Fruit fly (Drosophila melanogaster): ENCODE measurements around the gene CG44325.
"Not testable (repeated sequence)": the region's sequence is repeated elsewhere in the genome, so short reads cannot be mapped to it uniquely, and the experiment has no call there.

CG44325 gene

DNA sequence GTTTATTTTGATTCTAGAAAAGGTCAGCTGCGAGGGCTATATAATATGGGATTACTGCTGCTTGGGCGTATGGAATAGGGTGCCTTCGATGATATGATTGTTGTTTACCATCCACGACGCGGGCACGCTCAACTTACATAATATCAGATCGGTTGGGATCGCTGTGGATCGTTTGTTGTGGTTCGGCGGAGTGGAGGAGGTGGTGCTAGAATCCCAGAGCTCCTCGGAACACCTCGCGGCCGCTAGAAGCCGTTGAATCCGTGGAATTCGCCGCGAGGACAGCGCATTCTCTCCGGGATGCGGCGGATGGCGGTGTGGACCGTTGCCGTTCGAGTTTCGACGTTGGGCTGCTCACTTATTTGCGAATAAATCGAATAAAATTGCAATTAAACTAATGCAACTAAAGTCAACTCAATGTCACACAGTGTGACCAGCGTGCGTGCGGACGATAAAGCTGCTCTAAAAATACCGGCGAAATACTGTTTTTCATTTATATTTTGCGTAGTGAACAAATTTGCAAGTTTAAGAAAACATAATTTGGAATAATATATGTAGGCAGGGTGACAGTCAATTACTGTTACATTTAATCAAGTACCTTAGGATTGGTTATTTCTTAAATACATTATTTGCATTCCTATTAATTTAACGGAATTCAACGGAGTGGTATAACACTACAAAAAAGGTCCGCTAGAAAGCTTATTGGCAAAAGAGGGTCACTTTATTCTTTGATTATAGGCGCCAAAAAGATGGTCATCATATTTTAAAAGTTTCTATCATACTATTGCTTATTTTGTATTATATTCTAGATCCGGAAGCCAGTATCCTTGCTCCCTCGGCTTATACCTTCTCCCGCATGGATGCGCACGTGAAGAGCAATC lies 25.2 kb upstream of the CG44325 start, which contains the start of gene CG7766:
Gene CG7766 (minus strand): TSS at position 432 of the 878 bp plus-strand sequence.
- no peak for TF ChIP-seq noc (tag; optimal IDR thresholded peaks at IDR 0.05)

DNA sequence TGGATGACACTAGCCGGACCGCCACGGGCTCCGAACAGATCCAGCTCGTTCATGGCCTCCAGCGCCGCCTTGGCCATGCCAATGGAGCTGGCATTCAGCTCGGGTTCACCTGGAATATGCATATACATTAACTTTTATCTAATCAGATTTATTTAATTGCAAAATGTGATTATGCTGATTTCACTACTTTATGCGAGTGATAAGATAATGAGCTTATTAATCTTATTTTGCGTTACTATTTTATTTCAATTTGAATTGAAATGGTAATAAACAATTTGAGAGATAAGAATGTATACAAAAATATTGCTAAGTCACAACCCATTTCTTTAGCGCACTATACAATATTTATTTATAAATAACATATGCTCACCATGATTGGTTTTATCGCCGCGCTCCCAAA lies 23.8 kb upstream of the CG44325 start:
- no peak for TF ChIP-seq noc (tag; optimal IDR thresholded peaks at IDR 0.05)

DNA sequence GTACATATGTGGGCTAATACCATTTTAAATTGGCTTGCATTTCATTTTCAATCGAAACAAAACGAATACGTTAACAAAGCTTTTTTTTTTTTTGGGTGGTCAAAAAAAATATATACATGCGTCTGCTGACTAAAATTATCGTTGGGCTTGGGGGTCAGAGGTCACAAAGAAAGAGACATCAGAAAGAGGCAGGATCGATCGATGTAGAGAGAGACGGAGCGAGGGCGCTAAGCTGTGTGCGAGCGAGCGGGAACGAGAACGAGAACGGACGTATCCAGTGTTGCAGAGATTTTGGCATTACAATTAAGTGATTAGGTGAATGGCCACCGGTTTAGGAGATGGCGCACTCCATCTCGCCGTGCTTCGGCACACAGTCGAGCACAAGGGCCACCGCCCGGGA lies 15.6 kb upstream of the CG44325 start:
- no peak for TF ChIP-seq noc (tag; optimal IDR thresholded peaks at IDR 0.05)

DNA sequence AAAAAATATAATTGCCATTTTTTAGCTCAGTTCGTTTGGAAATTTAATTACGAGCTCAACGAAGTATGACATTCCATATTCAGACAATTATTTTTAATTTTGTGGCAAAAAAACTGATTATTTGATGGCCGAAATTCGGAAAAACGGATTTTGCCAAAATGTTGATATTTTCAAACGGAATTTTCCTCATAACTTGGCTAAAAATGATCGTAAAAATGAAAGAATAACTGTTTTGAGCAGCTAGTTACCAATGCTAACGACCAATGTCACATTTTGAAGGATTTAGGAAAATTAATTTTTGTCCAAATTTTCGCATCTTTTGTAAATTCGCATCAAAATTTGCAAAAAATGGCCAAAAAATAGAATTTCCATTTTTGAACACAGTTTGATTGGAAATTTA lies 14.8 kb upstream of the CG44325 start:
- no peak for TF ChIP-seq noc (tag; optimal IDR thresholded peaks at IDR 0.05)

DNA sequence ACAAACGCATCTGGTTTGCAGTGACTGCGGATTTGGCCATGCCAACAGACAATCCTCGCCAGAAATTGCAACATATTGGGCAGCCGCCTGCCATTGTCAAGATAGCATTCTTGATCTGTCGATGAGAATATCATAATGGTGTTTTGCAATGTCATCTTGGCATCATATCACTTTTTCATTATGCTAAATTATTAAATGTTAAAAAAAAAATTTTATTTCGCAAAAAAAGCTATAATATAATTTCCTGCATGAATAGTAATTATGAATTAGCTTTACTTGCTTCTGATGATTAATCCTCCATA lies 11.7 kb upstream of the CG44325 start:
- no peak for TF ChIP-seq noc (tag; optimal IDR thresholded peaks at IDR 0.05)

DNA sequence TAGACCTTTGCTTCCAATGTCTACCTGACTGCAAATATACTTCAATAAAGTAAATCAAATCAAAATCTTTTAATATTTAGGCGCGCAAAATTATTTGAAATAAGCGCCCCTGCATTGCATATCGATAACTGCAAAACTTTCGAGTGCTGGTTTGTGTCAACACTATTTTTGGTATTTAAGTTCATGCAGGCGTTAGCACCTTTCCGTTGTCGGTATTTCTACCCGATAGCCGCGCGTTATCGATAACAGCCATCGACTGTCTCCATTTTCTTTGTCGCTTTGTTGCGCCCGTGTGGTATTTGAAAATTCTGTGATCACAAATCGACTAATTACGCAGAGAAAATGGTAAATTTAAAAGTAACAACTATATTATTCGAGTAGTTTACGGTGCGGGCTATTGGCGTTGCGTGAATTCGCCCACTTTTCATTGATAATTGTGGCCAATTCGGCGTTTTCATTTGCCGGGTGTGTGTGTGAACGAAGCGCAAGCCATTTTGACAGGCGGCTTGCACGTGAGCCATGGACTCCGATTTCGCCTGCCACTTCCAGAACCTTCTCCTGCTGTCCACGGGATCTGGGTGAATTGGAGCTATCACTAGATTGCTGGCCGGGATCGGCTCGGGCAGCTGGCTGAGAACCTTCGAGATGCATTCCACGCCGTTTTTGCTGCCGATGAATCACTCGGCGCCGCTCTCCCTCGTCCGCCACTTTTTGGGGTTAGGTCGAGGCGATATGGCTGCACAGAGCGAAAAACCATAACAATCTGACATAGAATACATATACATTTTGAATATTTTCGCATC lies 11.2 kb upstream of the CG44325 start, which contains the start of gene CCT2:
Gene CCT2 (plus strand): TSS at position 260 of the 803 bp plus-strand sequence.
- TF ChIP-seq noc (tag; optimal IDR thresholded peaks at IDR 0.05) = no peak

DNA sequence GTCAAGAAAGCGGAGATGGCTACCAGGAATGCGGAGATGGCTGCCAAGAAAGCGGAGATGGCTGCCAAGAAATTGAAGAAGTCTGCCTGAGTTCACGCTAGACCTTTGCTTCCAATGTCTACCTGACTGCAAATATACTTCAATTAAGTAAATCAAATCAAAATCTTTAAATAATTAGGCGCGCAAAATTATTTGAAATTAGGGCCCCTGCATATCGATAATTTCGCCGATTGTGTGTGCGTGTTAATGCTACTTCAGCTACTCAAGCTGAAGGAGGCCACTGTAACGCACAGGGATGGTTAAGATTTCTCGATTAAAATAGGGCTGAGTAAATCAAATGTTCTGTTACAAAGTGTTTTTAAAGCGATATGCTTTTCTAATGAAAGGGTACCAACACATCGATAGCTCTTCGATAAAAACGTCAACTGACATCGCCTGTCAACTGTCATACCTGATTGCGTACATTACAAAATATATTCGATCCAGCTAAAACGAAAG lies 9.7 kb upstream of the CG44325 start, which contains the start of gene CG6999:
Gene CG6999 (plus strand): TSS at position 448 of the 498 bp plus-strand sequence.
- not testable (repeated sequence) for TF ChIP-seq noc (tag; optimal IDR thresholded peaks at IDR 0.05)

DNA sequence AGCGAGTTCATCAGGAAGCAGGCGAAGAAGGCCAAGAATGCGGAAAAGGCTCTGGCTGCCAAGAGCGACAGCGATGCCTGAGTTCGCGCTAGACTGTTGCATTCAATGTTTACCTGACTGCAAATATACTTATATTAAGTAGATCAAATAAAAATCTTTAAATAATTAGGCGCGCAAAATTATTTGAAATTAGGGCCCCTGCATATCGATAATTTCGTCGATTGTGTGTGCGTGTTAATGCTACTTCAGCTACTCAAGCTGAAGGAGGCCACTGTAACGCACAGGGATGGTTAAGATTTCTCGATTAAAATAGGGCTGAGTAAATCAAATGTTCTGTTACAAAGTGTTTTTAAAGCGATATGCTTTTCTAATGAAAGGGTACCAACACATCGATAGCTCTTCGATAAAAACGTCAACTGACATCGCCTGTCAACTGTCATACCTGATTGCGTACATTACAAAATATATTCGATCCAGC lies 8.4 kb upstream of the CG44325 start, which contains the start of gene CG32706:
Gene CG32706 (plus strand): TSS at position 428 of the 478 bp plus-strand sequence.
- not testable (repeated sequence) for TF ChIP-seq noc (tag; optimal IDR thresholded peaks at IDR 0.05)

DNA sequence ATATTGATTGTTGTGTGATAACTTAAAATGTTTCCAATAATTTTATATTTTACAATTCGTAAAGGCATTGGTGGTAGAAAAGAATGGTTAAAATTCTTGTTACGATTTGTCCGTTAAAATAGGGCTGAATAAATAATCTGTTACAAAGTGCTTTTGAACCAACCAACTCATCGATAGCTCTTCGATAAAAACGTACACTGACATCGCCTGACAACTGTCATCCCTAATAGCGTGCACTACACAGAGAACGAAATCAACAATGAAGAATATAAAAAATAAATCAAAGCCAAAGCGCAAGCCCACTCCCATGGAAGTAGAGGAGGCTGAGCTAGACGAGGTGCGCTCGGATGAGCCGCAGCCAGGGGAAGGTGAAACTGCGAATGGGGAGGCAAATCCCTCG lies 7.4 kb upstream of the CG44325 start, which contains the start of gene CG32708:
Gene CG32708 (plus strand): TSS at position 207 of the 400 bp plus-strand sequence.
- no peak for TF ChIP-seq noc (tag; optimal IDR thresholded peaks at IDR 0.05)

DNA sequence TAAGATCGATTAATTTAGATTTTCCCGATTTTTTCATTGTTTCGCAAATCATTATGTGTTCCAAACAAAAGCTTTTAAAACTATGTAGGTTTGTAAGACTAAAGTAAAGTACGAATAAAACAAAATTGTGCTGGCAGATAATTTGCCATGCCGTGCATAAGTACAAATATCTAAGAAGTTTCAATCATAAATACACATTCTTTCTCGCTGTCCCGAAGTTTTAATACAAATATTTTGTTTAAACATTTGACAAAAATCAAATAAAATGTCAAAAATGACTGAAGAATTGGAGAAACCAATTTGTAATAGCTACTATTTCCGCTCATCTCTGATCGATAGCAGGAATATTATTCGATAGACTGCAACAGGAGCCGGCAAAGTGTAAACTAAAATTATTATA lies 4.3 kb upstream of the CG44325 start, which contains the start of gene APC4:
Gene APC4 (plus strand): TSS at position 332 of the 400 bp plus-strand sequence.
- peak; percentile 32 for TF ChIP-seq noc (tag; optimal IDR thresholded peaks at IDR 0.05)

DNA sequence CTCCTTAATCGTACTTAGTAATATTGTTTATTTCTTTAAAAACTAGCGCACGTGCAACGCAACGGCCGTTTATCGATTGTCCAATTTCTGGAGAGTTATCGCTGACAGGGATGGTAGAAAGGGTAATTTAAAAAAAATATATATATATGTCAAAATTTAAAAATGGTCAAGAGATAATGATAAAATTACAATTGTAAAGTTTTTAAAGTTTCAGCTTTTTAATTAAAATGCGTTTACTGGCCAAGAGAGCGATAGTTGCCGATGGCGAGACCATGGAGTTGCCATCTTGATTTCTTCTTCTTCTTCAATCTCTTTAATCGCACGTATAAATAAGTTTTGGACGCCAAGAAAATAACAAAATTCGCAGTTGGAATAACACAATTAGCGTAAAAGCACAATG lies 2.7 kb upstream of the CG44325 start, which contains the start of the genes CG7246 and HP1b:
Gene CG7246 (minus strand): TSS at position 96 of the 400 bp plus-strand sequence.
Gene HP1b (plus strand): TSS at position 102 of the 400 bp plus-strand sequence.
- peak; percentile 66 for TF ChIP-seq noc (tag; optimal IDR thresholded peaks at IDR 0.05)

DNA sequence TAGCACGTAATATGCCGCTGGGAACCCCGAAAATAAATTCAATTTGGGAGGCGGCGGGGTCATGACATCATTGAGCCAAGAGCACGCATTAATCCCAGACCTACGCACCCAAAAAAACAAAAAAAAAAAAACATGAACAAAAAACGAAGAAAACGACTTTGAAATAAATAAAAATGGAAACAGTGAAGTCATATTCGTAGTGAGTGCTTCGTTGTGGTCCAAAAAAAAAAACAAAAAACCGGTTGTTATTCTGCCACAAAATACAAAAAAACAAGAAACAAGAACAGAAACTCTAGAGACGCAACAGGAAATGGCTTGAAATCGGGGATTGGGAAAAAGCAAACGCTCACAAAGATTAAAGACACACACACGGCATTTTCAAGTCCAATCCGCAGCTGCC lies 741 bp downstream of the CG44325 start:
- no peak for TF ChIP-seq noc (tag; optimal IDR thresholded peaks at IDR 0.05)

DNA sequence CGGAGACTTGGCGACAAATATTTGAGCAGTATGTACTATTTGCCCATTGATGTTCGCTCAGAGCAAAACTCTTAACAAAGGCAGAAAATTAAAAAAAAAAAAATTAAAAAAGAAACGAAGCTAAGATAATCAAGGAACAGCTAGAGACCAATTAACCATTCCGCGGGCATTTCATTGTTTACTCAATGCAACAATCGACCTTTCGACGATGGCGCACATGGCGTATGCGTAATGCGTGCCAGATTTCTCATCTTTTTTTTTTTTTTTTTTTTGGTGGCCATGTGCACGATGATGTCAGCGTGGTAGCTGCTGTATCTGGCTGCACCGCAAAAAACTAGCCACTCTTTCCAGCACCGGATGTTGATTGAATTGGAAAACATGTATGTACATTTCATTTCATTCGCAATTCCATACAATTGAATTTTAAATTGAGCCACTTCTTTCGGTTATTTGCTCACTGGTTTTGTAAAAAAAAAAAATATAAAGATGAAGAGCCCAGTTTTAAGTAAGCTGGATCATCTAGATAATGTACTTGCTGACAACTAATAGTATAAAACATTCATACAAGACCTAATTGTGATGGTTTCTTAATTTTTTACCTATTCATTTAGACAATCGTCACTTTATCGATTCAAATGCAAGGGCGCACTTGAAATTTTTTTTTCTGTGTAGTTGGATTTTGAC lies 2.5 kb downstream of the CG44325 start:
- TF ChIP-seq noc (tag; optimal IDR thresholded peaks at IDR 0.05) = no peak

DNA sequence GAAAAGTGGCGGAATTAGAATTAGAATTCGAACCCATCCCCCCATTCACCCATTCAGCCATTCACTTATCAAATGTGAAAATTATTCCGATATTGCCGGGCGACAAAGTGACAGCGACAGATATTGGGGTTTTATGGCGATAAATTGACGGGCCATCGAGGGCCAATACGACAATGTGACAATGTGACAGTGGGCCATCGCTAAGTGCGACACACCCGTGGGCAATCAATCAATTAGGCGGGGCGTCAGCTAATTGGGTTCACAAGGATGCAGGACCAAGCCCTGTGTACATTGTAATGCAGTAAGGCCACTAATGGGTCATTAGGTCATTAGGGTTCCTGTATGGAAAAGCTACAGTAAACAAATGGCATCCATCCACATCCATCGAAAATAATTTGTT lies 4.3 kb downstream of the CG44325 start:
- TF ChIP-seq noc (tag; optimal IDR thresholded peaks at IDR 0.05) = peak; percentile 28

DNA sequence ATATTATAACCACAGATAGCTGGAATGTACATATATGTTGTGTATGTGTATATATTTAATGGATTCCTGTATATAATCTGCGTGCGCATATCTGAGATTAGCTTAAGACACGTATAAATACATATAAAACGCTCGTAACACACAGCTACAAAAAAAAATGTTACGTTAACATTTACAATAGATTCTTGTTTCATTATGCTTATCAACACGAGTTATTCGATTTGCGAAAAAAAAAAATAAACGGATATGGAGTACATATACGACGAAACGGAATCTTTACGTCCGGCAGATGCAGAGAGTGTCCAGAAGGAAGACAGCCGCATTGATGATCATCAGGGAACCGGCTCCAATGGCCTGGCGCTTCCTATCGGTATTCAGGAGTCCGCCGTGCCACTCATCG lies 7.0 kb downstream of the CG44325 start, which contains the start of gene CG10970:
Gene CG10970 (minus strand): TSS at position 101 of the 400 bp plus-strand sequence.
- no peak for TF ChIP-seq noc (tag; optimal IDR thresholded peaks at IDR 0.05)

Measured in whole organism, larva.